Fruit fly (Drosophila melanogaster): ENCODE results near the gene GABA-B-R3.

dm6 chr2L:724746-725145, 25.0 kb upstream of the GABA-B-R3 start:
- no peak for TF ChIP-seq psq (optimal IDR thresholded peaks at IDR 0.05)
- TF ChIP-seq pan (optimal IDR thresholded peaks at IDR 0.05) = no peak
- TF ChIP-seq CG8478 (optimal IDR thresholded peaks at IDR 0.05) = no peak
